Worm (Caenorhabditis elegans) whole organism, L3 larva: Measurements from ENCODE around the gene str-125.

Experiments
- R02D3.7 ChIP-seq: fragments of 150-350 bp; optimal IDR thresholded peaks from 2 replicates; lab custom pipeline; 2014; ENCODE audit warnings: missing biosample characterization, missing genetic modification characterization
- ZK546.5 ChIP-seq: sonication (generic microtip); optimal IDR thresholded peaks from 2 replicates; lab custom pipeline; 2017; ENCODE audit warnings: missing biosample characterization, missing genetic modification characterization
- ama-1 ChIP-seq: fragments of 150-350 bp; optimal IDR thresholded peaks from 2 replicates; lab custom pipeline; 2018
- ceh-82 ChIP-seq: fragments of 150-350 bp; optimal IDR thresholded peaks from 2 replicates; lab custom pipeline; 2014; ENCODE audit warnings: missing biosample characterization, missing genetic modification characterization
- egl-5 ChIP-seq: fragments of 150-350 bp; optimal IDR thresholded peaks from 2 replicates; lab custom pipeline; 2017; ENCODE audit warnings: missing biosample characterization, missing genetic modification reagents, missing genetic modification characterization, inconsistent platforms
- elt-2 ChIP-seq: sonication (generic microtip); optimal IDR thresholded peaks from 2 replicates; lab custom pipeline; 2016; ENCODE audit warnings: missing genetic modification reagents, mild to moderate bottlenecking, missing genetic modification characterization, missing compliant biosample characterization
- elt-3 ChIP-seq, 3 experiments: fragments of 150-350 bp in 1 of 3; sonication (generic microtip) in 2 of 3; optimal IDR thresholded peaks; 2 replicates in 2 of 3; 4 replicates in 1 of 3; lab custom pipeline; 2014 to 2017; ENCODE audit warnings: missing biosample characterization in 3 of 3, missing genetic modification characterization in 3 of 3
- eor-1 ChIP-seq, 2 experiments: fragments of 150-350 bp; optimal IDR thresholded peaks; 2 replicates each; lab custom pipeline; 2014 to 2018; ENCODE audit warnings: missing biosample characterization in 2 of 2, missing genetic modification characterization in 2 of 2
- fkh-10 ChIP-seq: sonication (generic microtip); optimal IDR thresholded peaks from 2 replicates; lab custom pipeline; 2017; ENCODE audit warnings: missing biosample characterization, missing genetic modification reagents, missing genetic modification characterization
- fkh-2 ChIP-seq: fragments of 150-350 bp; optimal IDR thresholded peaks from 2 replicates; lab custom pipeline; 2014; ENCODE audit warnings: missing biosample characterization, missing genetic modification reagents, missing genetic modification characterization
- fos-1 ChIP-seq: fragments of 150-350 bp; optimal IDR thresholded peaks from 2 replicates; lab custom pipeline; 2014; ENCODE audit warnings: missing biosample characterization, missing genetic modification characterization
- hmg-11 ChIP-seq: sonication (generic microtip); optimal IDR thresholded peaks from 2 replicates; lab custom pipeline; 2016; ENCODE audit warnings: missing genetic modification characterization, missing compliant biosample characterization
- jun-1 ChIP-seq: fragments of 150-350 bp; optimal IDR thresholded peaks from 2 replicates; lab custom pipeline; 2014; ENCODE audit warnings: missing biosample characterization, missing genetic modification reagents, missing genetic modification characterization
- lin-39 ChIP-seq: fragments of 150-350 bp; optimal IDR thresholded peaks from 2 replicates; lab custom pipeline; 2018; ENCODE audit warnings: missing biosample characterization, missing genetic modification reagents, missing genetic modification characterization
- mdl-1 ChIP-seq: fragments of 150-350 bp; optimal IDR thresholded peaks from 2 replicates; lab custom pipeline; 2014; ENCODE audit warnings: missing biosample characterization, missing genetic modification characterization
- nfya-1 ChIP-seq: sonication (generic microtip); optimal IDR thresholded peaks from 2 replicates; lab custom pipeline; 2017; ENCODE audit warnings: missing genetic modification characterization, mild to moderate bottlenecking, missing compliant biosample characterization, antibody characterized with exemption, moderate library complexity; ENCODE audit not compliant: insufficient read depth
- nhr-11 ChIP-seq: fragments of 150-350 bp; optimal IDR thresholded peaks from 2 replicates; lab custom pipeline; 2014; ENCODE audit warnings: missing biosample characterization, missing genetic modification characterization
- nhr-237 ChIP-seq: fragments of 150-350 bp; optimal IDR thresholded peaks from 2 replicates; lab custom pipeline; 2014; ENCODE audit warnings: missing biosample characterization, missing genetic modification characterization
- nhr-25 ChIP-seq: sonication (generic microtip); optimal IDR thresholded peaks from 2 replicates; lab custom pipeline; 2017; ENCODE audit warnings: missing biosample characterization, missing genetic modification characterization
- nhr-43 ChIP-seq: sonication (generic microtip); optimal IDR thresholded peaks from 2 replicates; lab custom pipeline; 2016; ENCODE audit warnings: mild to moderate bottlenecking, missing genetic modification characterization, missing compliant biosample characterization; ENCODE audit not compliant: poor library complexity, severe bottlenecking
- nhr-76 ChIP-seq: fragments of 150-350 bp; sonication (generic microtip); optimal IDR thresholded peaks from 5 replicates; lab custom pipeline; 2014; ENCODE audit warnings: missing biosample characterization, missing genetic modification characterization
- nhr-77 ChIP-seq: fragments of 150-350 bp; optimal IDR thresholded peaks from 2 replicates; lab custom pipeline; 2014; ENCODE audit warnings: missing biosample characterization, missing genetic modification characterization
- pha-4 ChIP-seq: fragments of 150-350 bp; optimal IDR thresholded peaks from 2 replicates; lab custom pipeline; 2014; ENCODE audit warnings: missing biosample characterization, missing genetic modification reagents, missing genetic modification characterization
- pqm-1 ChIP-seq: fragments of 150-350 bp; optimal IDR thresholded peaks from 2 replicates; lab custom pipeline; 2017; ENCODE audit warnings: missing biosample characterization, missing genetic modification characterization, inconsistent platforms
- skn-1 ChIP-seq: fragments of 150-350 bp; optimal IDR thresholded peaks from 2 replicates; lab custom pipeline; 2014; ENCODE audit warnings: missing biosample characterization, missing genetic modification characterization
- snpc-4 ChIP-seq: fragments of 150-350 bp; optimal IDR thresholded peaks from 2 replicates; lab custom pipeline; 2014; ENCODE audit warnings: missing biosample characterization, missing genetic modification characterization
- tbx-2 ChIP-seq: sonication (generic microtip); optimal IDR thresholded peaks from 2 replicates; lab custom pipeline; 2016; ENCODE audit warnings: mild to moderate bottlenecking, missing genetic modification characterization, missing compliant biosample characterization
- unc-39 ChIP-seq: sonication (generic microtip); optimal IDR thresholded peaks from 4 replicates; lab custom pipeline; 2017; ENCODE audit warnings: missing biosample characterization, missing genetic modification characterization
- unc-62 ChIP-seq: fragments of 150-350 bp; sonication (generic microtip); optimal IDR thresholded peaks from 4 replicates; lab custom pipeline; 2014; ENCODE audit warnings: missing biosample characterization, missing genetic modification reagents, missing genetic modification characterization
- zag-1 ChIP-seq: fragments of 150-350 bp; optimal IDR thresholded peaks from 2 replicates; lab custom pipeline; 2014; ENCODE audit warnings: missing biosample characterization, missing genetic modification characterization
- ztf-11 ChIP-seq: fragments of 150-350 bp; optimal IDR thresholded peaks from 2 replicates; lab custom pipeline; 2014; ENCODE audit warnings: missing biosample characterization, missing genetic modification characterization

str-125 gene

DNA sequence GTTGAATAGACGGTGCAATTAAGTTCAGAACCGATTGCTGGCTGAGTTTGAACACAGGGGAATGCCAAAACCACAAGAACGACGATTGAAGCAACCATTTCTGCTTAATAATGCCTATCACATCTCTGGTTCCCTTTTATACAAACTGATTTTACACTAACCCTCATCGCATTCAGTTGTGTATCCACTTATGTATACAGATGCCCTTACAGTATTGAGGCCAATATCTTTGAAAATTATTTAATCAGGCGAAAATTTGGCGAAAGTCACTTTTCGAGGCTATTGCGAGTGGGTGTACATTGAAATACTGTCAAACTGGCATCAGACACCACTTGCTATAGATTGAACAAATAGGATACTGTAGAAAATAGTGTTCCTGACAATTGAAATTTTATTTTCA is 22.9 kb upstream of the str-125 start, which contains the start of the genes ZK218.3 and ZK218.4:
Gene ZK218.3, minus strand, starts transcription at position 101 of the 400 bp plus-strand sequence.
Gene ZK218.4, plus strand, starts transcription at position 186 of the 400 bp plus-strand sequence.
- no peak for TF ChIP-seq jun-1 (tag; lab: Kevin White, UChicago)
- no peak for TF ChIP-seq eor-1 (tag; optimal IDR thresholded peaks at IDR 0.05; lab: Kevin White, UChicago)
- TF ChIP-seq tbx-2 (tag; lab: Kevin White, UChicago) = no peak
- TF ChIP-seq snpc-4 (tag; lab: Kevin White, UChicago) = no peak

DNA sequence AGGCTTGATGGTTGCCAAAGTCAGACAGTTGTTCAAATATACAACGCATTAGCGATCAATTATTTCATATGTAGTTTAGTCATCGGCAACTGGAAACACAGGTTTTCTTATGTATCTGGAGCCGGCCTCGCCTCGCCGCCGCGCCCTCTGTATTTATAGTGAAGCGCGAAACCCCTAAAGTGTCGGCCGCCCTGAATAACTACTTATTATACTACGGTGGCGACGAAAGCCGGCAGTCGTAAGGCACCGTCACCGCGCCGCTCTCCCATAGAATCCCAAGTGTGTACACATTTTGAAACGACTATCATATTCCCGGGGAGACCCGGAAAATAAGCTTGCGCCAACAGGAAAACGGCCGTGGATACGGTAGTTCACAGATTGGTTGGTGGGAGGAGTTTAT is 18.8 kb upstream of the str-125 start:
- no peak for TF ChIP-seq nhr-77 (tag; lab: Kevin White, UChicago)
- TF ChIP-seq lin-39 (tag; lab: Kevin White, UChicago) = no peak
- TF ChIP-seq ZK546.5 (tag; lab: Kevin White, UChicago) = no peak
- no peak for TF ChIP-seq unc-62
- no peak for TF ChIP-seq R02D3.7
- TF ChIP-seq fos-1 = no peak
- no peak for TF ChIP-seq nhr-43 (tag; lab: Kevin White, UChicago)
- no peak for TF ChIP-seq hmg-11
- TF ChIP-seq egl-5 = no peak
- TF ChIP-seq, all 47 proteins: peak for 0

DNA sequence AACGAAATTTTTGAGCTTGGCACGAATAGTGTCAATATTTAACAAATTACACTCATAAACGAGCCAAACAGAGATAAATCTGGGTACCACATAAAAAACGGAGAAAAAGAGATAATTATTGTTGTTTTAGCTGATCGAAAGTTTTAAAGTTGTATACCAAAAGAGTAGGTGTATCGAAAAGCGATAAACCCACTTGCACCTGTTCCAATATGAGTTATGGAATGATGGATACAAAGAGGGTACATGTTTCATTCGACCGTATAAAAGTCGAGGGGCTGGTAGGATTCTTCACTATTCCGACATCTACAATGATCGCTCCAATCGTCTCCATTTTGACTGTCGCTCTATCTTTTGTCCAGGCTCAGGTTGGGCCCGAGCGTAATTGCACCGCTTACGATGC is 16.5 kb upstream of the str-125 start, which contains the start of gene ZK218.1:
Gene ZK218.1, plus strand, starts transcription at position 301 of the 400 bp plus-strand sequence.
- TF ChIP-seq pha-4 (no peak), nhr-43 (tag; lab: Kevin White, UChicago) (no peak), skn-1 (tag; lab: Kevin White, UChicago) (no peak)

ce11 chrV:17089931-17090429 is 14.2 kb upstream of the str-125 start, which contains the start of gene srh-237:
Gene srh-237 (plus strand): TSS chrV:17090379.
- TF ChIP-seq ama-1 (lab: Kevin White, UChicago) = no peak
- no peak for TF ChIP-seq hmg-11
- TF ChIP-seq lin-39 (tag; lab: Kevin White, UChicago) = no peak
- peak; percentile 80 for TF ChIP-seq pqm-1 (tag; lab: Kevin White, UChicago)
- no peak for TF ChIP-seq nfya-1 (tag; lab: Kevin White, UChicago)
- no peak for TF ChIP-seq mdl-1 (tag; lab: Kevin White, UChicago)
- TF ChIP-seq nhr-25 (tag; lab: Kevin White, UChicago) = no peak
- TF ChIP-seq skn-1 (tag; lab: Kevin White, UChicago) = peak; percentile 35
- no peak for TF ChIP-seq fos-1
- TF ChIP-seq zag-1 (tag; lab: Kevin White, UChicago) = no peak
- TF ChIP-seq eor-1 (tag; optimal IDR thresholded peaks at IDR 0.05; lab: Kevin White, UChicago) = no peak
- no peak for TF ChIP-seq nhr-237 (tag; lab: Kevin White, UChicago)
- no peak for TF ChIP-seq tbx-2 (tag; lab: Kevin White, UChicago)
- TF ChIP-seq elt-2 (tag; lab: Kevin White, UChicago) = peak; percentile 79
- TF ChIP-seq nhr-77 (tag; lab: Kevin White, UChicago) = no peak

ce11 chrV:17089342-17089741 is 13.5 kb upstream of the str-125 start, which contains the start of gene T05E12.6:
Gene T05E12.6 (minus strand): TSS chrV:17089442.
- no peak for TF ChIP-seq fkh-10 (GFP tag; lab: Kevin White, UChicago)
- TF ChIP-seq fkh-2 (tag; lab: Kevin White, UChicago) = no peak
- peak; percentile 11 for TF ChIP-seq elt-2 (tag; lab: Kevin White, UChicago)
- no peak for TF ChIP-seq ztf-11

DNA sequence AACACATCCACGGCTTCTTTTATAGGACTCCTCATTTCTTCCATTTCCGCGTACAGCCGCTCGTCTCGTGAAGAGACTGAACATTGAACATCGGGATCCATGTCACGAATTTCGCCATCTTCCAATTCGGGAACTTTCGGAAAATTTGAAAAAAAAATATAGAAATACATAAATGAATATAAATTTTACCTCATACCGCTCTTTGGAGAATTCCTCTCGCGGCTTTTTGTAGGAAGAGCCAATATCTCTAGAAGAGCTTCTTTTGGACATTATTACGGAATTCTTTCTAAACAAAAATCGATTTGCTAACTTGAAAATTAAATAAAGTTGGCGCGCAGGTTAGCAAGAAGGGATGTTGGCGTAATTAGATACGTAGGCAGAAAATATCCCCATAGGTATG is 6.9 kb upstream of the str-125 start, which contains the start of gene T05E12.9:
Gene T05E12.9, minus strand, starts transcription at position 101 of the 400 bp plus-strand sequence.
- TF ChIP-seq ZK546.5 (tag; lab: Kevin White, UChicago) = no peak
- no peak for TF ChIP-seq nhr-237 (tag; lab: Kevin White, UChicago)
- no peak for TF ChIP-seq egl-5
- TF ChIP-seq unc-39 = no peak

ce11 chrV:17079795-17080194 is 4.0 kb upstream of the str-125 start, which contains the start of gene srw-20:
Gene srw-20 (minus strand): TSS chrV:17079895.
- TF ChIP-seq lin-39 (tag; lab: Kevin White, UChicago) (no peak), nhr-76 (tag; lab: Kevin White, UChicago) (no peak), ceh-82 (no peak), nhr-25 (tag; lab: Kevin White, UChicago) (no peak), elt-3 (tag; optimal IDR thresholded peaks at IDR 0.05; lab: Kevin White, UChicago) (no peak), nhr-11 (tag; lab: Kevin White, UChicago) (no peak), unc-62 (no peak)
- TF ChIP-seq, all 47 proteins: peak for 0
